In the genomic region with DNA sequence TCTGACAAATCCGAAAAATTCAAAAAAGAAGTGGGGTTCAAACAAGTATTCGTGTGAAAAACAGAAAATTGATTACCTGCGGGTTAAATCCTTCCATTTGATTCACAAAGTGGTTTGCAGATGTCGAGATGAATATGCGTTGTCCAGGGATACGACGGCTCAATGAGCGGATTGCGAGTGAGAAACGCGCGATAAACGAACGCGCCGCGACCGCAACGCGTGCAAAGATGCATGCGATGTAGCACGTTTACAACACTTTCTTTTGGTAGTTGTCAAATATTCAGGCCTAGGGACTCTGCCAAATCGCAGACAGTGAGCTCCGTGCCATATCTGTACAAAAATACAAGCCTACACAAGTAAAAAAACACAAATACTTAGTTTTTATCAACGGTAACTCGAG, we compare ENCODE assay signal across 1 worm cellular context.
A peak's percentile ranks its signal among the peaks of the same experiment; 100 is the strongest.
TF ChIP-seq lines count a peak whose summit lies in the region.

A gene (minus strand): TSS at position 202 of the 400 bp plus-strand sequence.

TF ChIP-seq in whole organism, L1 larva, 84 proteins besides CTCF, POLR2A, EP300 and RAD21 (continued from another document):
- no peak for TF ChIP-seq fkh-10 (GFP tag; optimal IDR thresholded peaks at IDR 0.05; lab: Kevin White, UChicago)
- TF ChIP-seq dsc-1 (tag; optimal IDR thresholded peaks at IDR 0.05; lab: Kevin White, UChicago), result peak; percentile 25
- TF ChIP-seq pag-3 (tag; optimal IDR thresholded peaks at IDR 0.05; lab: Kevin White, UChicago; ENCODE audit: borderline replicate concordance, insufficient read depth), result no peak
- peak; percentile 10 for TF ChIP-seq xbp-1 (tag; optimal IDR thresholded peaks at IDR 0.05; lab: Kevin White, UChicago)
- no peak for TF ChIP-seq aha-1 (tag; optimal IDR thresholded peaks at IDR 0.05; lab: Kevin White, UChicago)
- no peak for TF ChIP-seq pax-3 (tag; optimal IDR thresholded peaks at IDR 0.05; lab: Kevin White, UChicago)
- TF ChIP-seq mdl-1 (tag; optimal IDR thresholded peaks at IDR 0.05; lab: Kevin White, UChicago), result no peak
- no peak for TF ChIP-seq nhr-20 (tag; optimal IDR thresholded peaks at IDR 0.05; lab: Kevin White, UChicago)
- no peak for TF ChIP-seq elt-2 (tag; optimal IDR thresholded peaks at IDR 0.05; lab: Kevin White, UChicago)
- TF ChIP-seq ceh-88 (GFP tag; IDR thresholded peaks at IDR 0.05; lab: Robert Waterston, UW), result no peak
- TF ChIP-seq egl-13 (tag; optimal IDR thresholded peaks at IDR 0.05; lab: Kevin White, UChicago), result no peak
- no peak for TF ChIP-seq Y116A8C.19 (tag; optimal IDR thresholded peaks at IDR 0.05; lab: Kevin White, UChicago; ENCODE audit: borderline replicate concordance)
- no peak for TF ChIP-seq lin-13 (GFP tag; optimal IDR thresholded peaks at IDR 0.05; lab: Kevin White, UChicago)
- no peak for TF ChIP-seq nhr-90 (tag; optimal IDR thresholded peaks at IDR 0.05; lab: Kevin White, UChicago; ENCODE audit: poor library complexity)
- TF ChIP-seq dpl-1 (GFP tag; optimal IDR thresholded peaks at IDR 0.05; lab: Kevin White, UChicago), result peak in 2 of 3 experiments; percentile 41 to 62
- no peak for TF ChIP-seq jun-1 (tag; optimal IDR thresholded peaks at IDR 0.05; lab: Kevin White, UChicago)
- TF ChIP-seq irx-1 (tag; optimal IDR thresholded peaks at IDR 0.05; lab: Kevin White, UChicago), result no peak
TF ChIP-seq in whole organism, L1 larva: peak in this region for 15.
